Fruit fly (Drosophila melanogaster) whole organism, pupa: ENCODE results near the gene CG32713.

Experiments
- CG10348 ChIP-seq: fragments of 200-800 bp; sonication (Bioruptor generic); IDR thresholded peaks from 2 replicates; pipeline ENCODE4 v1.3.6; 2022; ENCODE audit warnings: missing biosample characterization, missing genetic modification characterization
- CG12605 ChIP-seq: fragments of 200-800 bp; sonication (Bioruptor generic); IDR thresholded peaks from 2 replicates; pipeline ENCODE4 v1.3.6; 2022; ENCODE audit warnings: missing biosample characterization, missing genetic modification characterization
- CG13204 ChIP-seq: fragments of 200-800 bp; sonication (Bioruptor generic); optimal IDR thresholded peaks from 2 replicates; lab custom pipeline; 2018; ENCODE audit warnings: missing biosample characterization, mild to moderate bottlenecking, missing genetic modification characterization, moderate library complexity
- CG14655 ChIP-seq: fragments of 200-800 bp; sonication (Bioruptor generic); optimal IDR thresholded peaks from 3 replicates; lab custom pipeline; 2017; ENCODE audit warnings: mild to moderate bottlenecking, missing biosample characterization, missing genetic modification reagents, missing genetic modification characterization
- CG15710 ChIP-seq: fragments of 200-800 bp; sonication (Bioruptor generic); optimal IDR thresholded peaks from 2 replicates; lab custom pipeline; 2018; ENCODE audit warnings: missing biosample characterization, mild to moderate bottlenecking, missing genetic modification characterization, moderate library complexity
- CG17806 ChIP-seq: fragments of 200-800 bp; sonication (Bioruptor generic); optimal IDR thresholded peaks from 2 replicates; lab custom pipeline; 2018; ENCODE audit warnings: missing biosample characterization, mild to moderate bottlenecking, missing genetic modification characterization, moderate library complexity
- CG32121 ChIP-seq: fragments of 200-800 bp; sonication (Bioruptor generic); IDR thresholded peaks from 2 replicates; pipeline ENCODE4 v1.3.6; 2022; ENCODE audit warnings: missing biosample characterization, missing genetic modification characterization
- CG34367 ChIP-seq: fragments of 200-800 bp; sonication (Bioruptor generic); optimal IDR thresholded peaks from 2 replicates; lab custom pipeline; 2018; ENCODE audit warnings: missing biosample characterization, mild to moderate bottlenecking, missing genetic modification characterization
- CG4496 ChIP-seq: fragments of 200-800 bp; sonication (Bioruptor generic); IDR thresholded peaks from 3 replicates; pipeline ENCODE4 v1.3.6; 2022; ENCODE audit warnings: missing biosample characterization, missing genetic modification characterization
- CG8159 ChIP-seq: fragments of 200-800 bp; sonication (Bioruptor generic); optimal IDR thresholded peaks from 3 replicates; lab custom pipeline; 2018; ENCODE audit warnings: missing biosample characterization, mild to moderate bottlenecking, missing genetic modification characterization, moderate library complexity
- CG8301 ChIP-seq: fragments of 200-800 bp; sonication (Bioruptor generic); optimal IDR thresholded peaks from 2 replicates; lab custom pipeline; 2018; ENCODE audit warnings: missing biosample characterization, mild to moderate bottlenecking, missing genetic modification characterization
- CG9948 ChIP-seq: fragments of 200-800 bp; sonication (Bioruptor generic); optimal IDR thresholded peaks from 2 replicates; lab custom pipeline; 2018; ENCODE audit warnings: missing biosample characterization, mild to moderate bottlenecking, missing genetic modification characterization, moderate library complexity
- D1 ChIP-seq: fragments of 200-800 bp; sonication (Bioruptor generic); optimal IDR thresholded peaks from 2 replicates; lab custom pipeline; 2018; ENCODE audit warnings: missing biosample characterization, mild to moderate bottlenecking, missing genetic modification characterization, moderate library complexity
- EcR ChIP-seq: fragments of 200-800 bp; sonication (Bioruptor generic); optimal IDR thresholded peaks from 3 replicates; lab custom pipeline; 2019; ENCODE audit warnings: missing biosample characterization, missing genetic modification characterization, mild to moderate bottlenecking, moderate library complexity, missing genetic modification reagents
- Ets98B ChIP-seq: fragments of 200-800 bp; sonication (Bioruptor generic); IDR thresholded peaks from 2 replicates; pipeline ENCODE4 v1.3.6; 2022; ENCODE audit warnings: missing biosample characterization, missing genetic modification characterization
- Pif1A ChIP-seq: fragments of 200-800 bp; sonication (Bioruptor generic); optimal IDR thresholded peaks from 3 replicates; lab custom pipeline; 2016; ENCODE audit warnings: missing biosample characterization, missing genetic modification characterization
- Pif1B ChIP-seq: fragments of 200-800 bp; sonication (Bioruptor generic); optimal IDR thresholded peaks from 3 replicates; lab custom pipeline; 2016; ENCODE audit warnings: missing biosample characterization, missing genetic modification characterization
- Snoo ChIP-seq: fragments of 200-800 bp; sonication (Bioruptor generic); optimal IDR thresholded peaks from 3 replicates; lab custom pipeline; 2017; ENCODE audit warnings: missing biosample characterization, mild to moderate bottlenecking, missing genetic modification characterization, inconsistent platforms
- fd96Ca ChIP-seq: fragments of 200-800 bp; sonication (Bioruptor generic); IDR thresholded peaks from 3 replicates; pipeline ENCODE4 v1.3.6; 2022; ENCODE audit warnings: missing biosample characterization, missing genetic modification characterization
- gl ChIP-seq: fragments of 200-800 bp; sonication (Bioruptor generic); optimal IDR thresholded peaks from 2 replicates; lab custom pipeline; 2018; ENCODE audit warnings: missing biosample characterization, mild to moderate bottlenecking, missing genetic modification characterization
- rn ChIP-seq: fragments of 200-800 bp; sonication (Bioruptor generic); IDR thresholded peaks from 2 replicates; pipeline ENCODE4 v1.3.6; 2022; ENCODE audit warnings: missing biosample characterization, missing genetic modification characterization

Gene CG32713

dm6 chrX:8468962-8469459 lies 11.6 kb upstream of the CG32713 start, which contains the start of gene CG12116:
Gene CG12116 (minus strand): TSS chrX:8469012.
- TF ChIP-seq CG10348 (no peak), CG34367 (tag; lab: Kevin White, UChicago) (no peak), CG4496 (GFP tag; lab: Robert Waterston, UW) (no peak), rn (GFP tag; lab: Robert Waterston, UW) (no peak)

- no peak for TF ChIP-seq gl
- TF ChIP-seq Pif1B (GFP tag; lab: Kevin White, UChicago): no peak
- TF ChIP-seq fd96Ca: no peak
- no peak for TF ChIP-seq CG15710
- TF ChIP-seq Ets98B: no peak
- no peak for TF ChIP-seq CG34367 (tag; lab: Kevin White, UChicago)
- TF ChIP-seq EcR (GFP tag; lab: Kevin White, UChicago): no peak
- no peak for TF ChIP-seq CG10348
- no peak for TF ChIP-seq D1
- TF ChIP-seq CG17806 (tag; lab: Kevin White, UChicago): no peak
- no peak for TF ChIP-seq CG8159
- TF ChIP-seq rn (GFP tag; lab: Robert Waterston, UW): no peak
- no peak for TF ChIP-seq CG32121 (GFP tag; lab: Robert Waterston, UW)
- TF ChIP-seq Snoo (tag; lab: Kevin White, UChicago): no peak
- TF ChIP-seq CG13204 (GFP tag; lab: Kevin White, UChicago): no peak
- no peak for TF ChIP-seq CG8301 (tag; lab: Kevin White, UChicago)
Observed at dm6 chrX:8466729-8467215, 9.3 kb upstream of the CG32713 start.

- TF ChIP-seq Pif1B (GFP tag; lab: Kevin White, UChicago) (peak; percentile 93), fd96Ca (peak; percentile 89), CG4496 (GFP tag; lab: Robert Waterston, UW) (peak; percentile 96), CG12605 (peak; percentile 92), Pif1A (peak; percentile 93), CG17806 (tag; lab: Kevin White, UChicago) (peak; percentile 92), CG8301 (tag; lab: Kevin White, UChicago) (peak; percentile 91), CG32121 (GFP tag; lab: Robert Waterston, UW) (peak; percentile 93), CG8159 (peak; percentile 95), CG9948 (tag; lab: Kevin White, UChicago) (peak; percentile 91), gl (peak; percentile 83), CG14655 (GFP tag; lab: Kevin White, UChicago) (peak; percentile 91), CG34367 (tag; lab: Kevin White, UChicago) (peak; percentile 92), Snoo (tag; lab: Kevin White, UChicago) (peak; percentile 92), CG15710 (peak; percentile 94), rn (GFP tag; lab: Robert Waterston, UW) (peak; percentile 72), CG13204 (GFP tag; lab: Kevin White, UChicago) (peak; percentile 85), D1 (peak; percentile 80), EcR (GFP tag; lab: Kevin White, UChicago) (peak; percentile 64), Ets98B (peak; percentile 95), CG10348 (no peak)
Observed at dm6 chrX:8464378-8465036, 7.1 kb upstream of the CG32713 start, which contains the start of gene Sptr. Gene Sptr (minus strand): TSS chrX:8464438.

- TF ChIP-seq CG12605 (no peak), D1 (peak; percentile 1), rn (GFP tag; lab: Robert Waterston, UW) (no peak), CG32121 (GFP tag; lab: Robert Waterston, UW) (no peak), fd96Ca (no peak)
Observed at dm6 chrX:8461147-8461546, 3.7 kb upstream of the CG32713 start, which contains the start of gene Es2. Gene Es2 (plus strand): TSS chrX:8461479.

- TF ChIP-seq CG15710 (no peak), Pif1A (no peak), EcR (GFP tag; lab: Kevin White, UChicago) (no peak), CG17806 (tag; lab: Kevin White, UChicago) (no peak), Pif1B (GFP tag; lab: Kevin White, UChicago) (no peak), CG10348 (no peak), CG34367 (tag; lab: Kevin White, UChicago) (no peak), CG13204 (GFP tag; lab: Kevin White, UChicago) (no peak), CG8301 (tag; lab: Kevin White, UChicago) (no peak), fd96Ca (no peak), CG9948 (tag; lab: Kevin White, UChicago) (no peak), gl (no peak), CG8159 (no peak), rn (GFP tag; lab: Robert Waterston, UW) (no peak), Ets98B (no peak), Snoo (tag; lab: Kevin White, UChicago) (no peak), CG12605 (no peak), CG4496 (GFP tag; lab: Robert Waterston, UW) (no peak)
- TF ChIP-seq, all 21 proteins: peak for 0
Observed at dm6 chrX:8460686-8461085, 3.3 kb upstream of the CG32713 start, which contains the start of gene CG15347. Gene CG15347 (minus strand): TSS chrX:8460898.

- TF ChIP-seq CG10348 (no peak), EcR (GFP tag; lab: Kevin White, UChicago) (no peak), CG8301 (tag; lab: Kevin White, UChicago) (no peak), CG13204 (GFP tag; lab: Kevin White, UChicago) (no peak), Ets98B (no peak), Snoo (tag; lab: Kevin White, UChicago) (no peak), rn (GFP tag; lab: Robert Waterston, UW) (no peak), CG15710 (no peak), Pif1A (no peak), CG12605 (no peak), CG14655 (GFP tag; lab: Kevin White, UChicago) (no peak), CG8159 (no peak), CG4496 (GFP tag; lab: Robert Waterston, UW) (no peak), CG17806 (tag; lab: Kevin White, UChicago) (no peak), D1 (no peak), gl (no peak), CG32121 (GFP tag; lab: Robert Waterston, UW) (no peak), fd96Ca (no peak), Pif1B (GFP tag; lab: Kevin White, UChicago) (no peak), CG9948 (tag; lab: Kevin White, UChicago) (no peak)
Observed at dm6 chrX:8460232-8460631, 2.8 kb upstream of the CG32713 start.
